Worm (Caenorhabditis elegans) whole organism, midembryonic: ENCODE measurements around the gene R151.10.

Experiments
- T22C8.4 ChIP-seq: fragments of 200-800 bp; sonication (Bioruptor generic); IDR thresholded peaks from 2 replicates; pipeline ENCODE4 v1.3.6; 2022; ENCODE audit warnings: missing genetic modification characterization, missing compliant biosample characterization
- cog-1 ChIP-seq: sonication (generic microtip); optimal IDR thresholded peaks from 2 replicates; lab custom pipeline; 2016; ENCODE audit warnings: missing genetic modification characterization, missing compliant biosample characterization
- flt-1 ChIP-seq: fragments of 200-800 bp; sonication (Bioruptor generic); IDR thresholded peaks from 2 replicates; pipeline ENCODE4 v1.3.6; 2022; ENCODE audit warnings: missing genetic modification characterization, missing compliant biosample characterization
- klf-2 ChIP-seq: fragments of 200-800 bp; sonication (Bioruptor generic); conservative IDR thresholded peaks from 2 replicates; pipeline ENCODE4 v1.3.6; 2022; ENCODE audit warnings: missing genetic modification reagents, missing genetic modification characterization, missing compliant biosample characterization
- med-1 ChIP-seq: sonication (generic microtip); optimal IDR thresholded peaks from 2 replicates; lab custom pipeline; 2017; ENCODE audit warnings: missing genetic modification characterization, mild to moderate bottlenecking, missing compliant biosample characterization, antibody characterized with exemption, missing genetic modification reagents; ENCODE audit not compliant: insufficient read depth
- ref-1 ChIP-seq: fragments of 200-800 bp; sonication (Bioruptor generic); conservative IDR thresholded peaks from 2 replicates; pipeline ENCODE4 v1.3.6; 2022; ENCODE audit warnings: missing genetic modification reagents, missing genetic modification characterization, missing compliant biosample characterization
- tab-1 ChIP-seq: fragments of 200-800 bp; sonication (Bioruptor generic); IDR thresholded peaks from 2 replicates; pipeline ENCODE4 v1.3.6; 2022; ENCODE audit warnings: missing genetic modification characterization, missing compliant biosample characterization
- ztf-23 ChIP-seq: fragments of 200-800 bp; sonication (Bioruptor generic); IDR thresholded peaks from 2 replicates; pipeline ENCODE4 v1.3.6; 2022; ENCODE audit warnings: missing genetic modification reagents, missing genetic modification characterization, missing compliant biosample characterization
- ztf-29 ChIP-seq: fragments of 200-800 bp; sonication (Bioruptor generic); IDR thresholded peaks from 2 replicates; pipeline ENCODE4 v1.3.6; 2022; ENCODE audit warnings: missing genetic modification reagents, missing genetic modification characterization, missing compliant biosample characterization

R151.10 gene

DNA sequence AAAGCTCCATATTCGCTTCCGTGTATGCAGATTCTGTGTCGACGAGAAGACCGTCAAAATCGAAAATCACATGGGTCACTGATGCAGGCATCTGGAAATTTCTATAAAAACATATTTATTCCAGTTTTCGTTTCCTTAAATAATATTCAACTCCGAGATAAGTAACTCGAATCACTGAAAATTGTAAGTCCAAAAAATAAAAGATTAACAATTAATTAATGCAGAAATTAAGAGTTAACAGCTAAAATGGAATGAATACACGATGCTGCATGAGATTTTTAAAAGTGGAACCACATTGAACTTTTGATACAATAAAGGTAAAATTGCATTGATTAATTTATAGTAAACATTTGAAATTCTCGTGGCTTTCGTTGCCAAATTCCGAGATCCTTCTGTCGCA is at the start of gene R151.10:
Gene R151.10 (minus strand): TSS at position 101 of the 400 bp plus-strand sequence.
- TF ChIP-seq cog-1 (tag; lab: Kevin White, UChicago) = no peak
- no peak for TF ChIP-seq med-1 (GFP tag; lab: Kevin White, UChicago)
- TF ChIP-seq flt-1 = no peak
- no peak for TF ChIP-seq ref-1
- no peak for TF ChIP-seq tab-1 (GFP tag; lab: Robert Waterston, UW)
- no peak for TF ChIP-seq ztf-29 (GFP tag; lab: Robert Waterston, UW)
- TF ChIP-seq ztf-23 (GFP tag; lab: Robert Waterston, UW) = no peak
- no peak for TF ChIP-seq T22C8.4 (GFP tag; lab: Robert Waterston, UW)
- no peak for TF ChIP-seq klf-2

DNA sequence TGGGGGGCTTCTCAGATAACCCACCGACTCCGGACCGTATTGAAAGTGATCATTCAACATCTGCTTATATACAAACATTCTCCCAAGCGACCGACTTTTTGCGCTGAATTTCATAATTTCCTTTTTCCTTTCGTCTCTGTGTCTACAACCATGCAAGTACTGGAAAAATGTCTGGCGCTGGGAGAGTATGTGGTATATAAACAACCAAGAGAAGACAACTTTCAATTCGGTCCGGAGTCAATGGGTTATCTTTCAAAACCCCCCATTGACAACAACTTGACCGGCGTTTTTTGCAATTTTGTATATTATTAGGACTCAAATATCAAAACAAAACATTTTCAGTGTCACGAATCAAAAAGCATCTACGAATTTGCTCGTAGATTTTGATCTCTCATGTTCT is 47.8 kb upstream of the R151.10 start:
- TF ChIP-seq cog-1 (tag; lab: Kevin White, UChicago) (no peak), ztf-29 (GFP tag; lab: Robert Waterston, UW) (no peak), tab-1 (GFP tag; lab: Robert Waterston, UW) (no peak), ztf-23 (GFP tag; lab: Robert Waterston, UW) (no peak), flt-1 (no peak), med-1 (GFP tag; lab: Kevin White, UChicago) (no peak), T22C8.4 (GFP tag; lab: Robert Waterston, UW) (no peak), klf-2 (no peak), ref-1 (no peak)

DNA sequence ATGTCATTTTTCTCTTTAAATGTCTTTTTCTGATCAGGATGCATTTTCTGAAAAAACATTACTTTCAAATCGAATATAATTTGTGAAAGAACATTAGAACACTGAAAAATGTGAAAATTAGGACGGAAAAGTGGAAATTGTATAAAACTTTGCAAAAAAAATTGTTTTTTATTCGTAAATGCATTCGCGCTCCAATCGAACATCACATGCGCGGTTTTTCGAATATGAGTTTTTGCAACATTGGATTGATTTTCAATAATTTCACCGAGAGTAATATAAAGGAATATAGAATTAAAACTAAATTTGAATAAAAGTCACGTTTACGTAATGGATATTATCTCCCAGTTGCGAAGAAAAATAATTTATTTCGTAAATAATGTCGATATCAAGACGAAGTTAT is 46.5 kb upstream of the R151.10 start, which contains the start of the genes spot-1 and B0361.11:
Gene spot-1 (minus strand): TSS at position 47 of the 400 bp plus-strand sequence.
Gene B0361.11 (plus strand): TSS at position 372 of the 400 bp plus-strand sequence.
- TF ChIP-seq ref-1 (no peak), ztf-23 (GFP tag; lab: Robert Waterston, UW) (no peak)

DNA sequence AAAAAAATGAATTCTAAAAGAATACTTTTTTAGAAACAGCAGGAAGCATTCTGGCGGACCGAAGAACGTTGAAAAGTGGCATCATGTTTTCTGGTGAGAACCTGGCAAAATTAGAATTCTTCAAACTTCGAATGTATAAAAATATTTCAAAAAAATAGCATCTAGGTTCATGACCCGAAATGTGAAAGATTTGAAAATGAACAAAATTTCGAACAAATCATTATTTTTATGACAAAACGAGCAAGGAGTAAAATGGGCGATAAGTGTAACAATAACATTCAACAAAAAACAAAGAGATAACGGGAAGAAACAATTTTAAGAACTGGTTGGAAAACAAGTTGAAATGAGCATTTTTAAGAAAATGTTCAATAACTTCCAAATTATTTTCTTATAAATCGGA is 44.6 kb upstream of the R151.10 start, which contains the start of gene psd-1:
Gene psd-1 (minus strand): TSS at position 101 of the 400 bp plus-strand sequence.
- no peak for TF ChIP-seq klf-2
- no peak for TF ChIP-seq med-1 (GFP tag; lab: Kevin White, UChicago)
- no peak for TF ChIP-seq ztf-29 (GFP tag; lab: Robert Waterston, UW)
- TF ChIP-seq T22C8.4 (GFP tag; lab: Robert Waterston, UW) = no peak
- no peak for TF ChIP-seq ztf-23 (GFP tag; lab: Robert Waterston, UW)
- TF ChIP-seq tab-1 (GFP tag; lab: Robert Waterston, UW) = no peak
- no peak for TF ChIP-seq cog-1 (tag; lab: Kevin White, UChicago)
- TF ChIP-seq flt-1 = no peak
- no peak for TF ChIP-seq ref-1

DNA sequence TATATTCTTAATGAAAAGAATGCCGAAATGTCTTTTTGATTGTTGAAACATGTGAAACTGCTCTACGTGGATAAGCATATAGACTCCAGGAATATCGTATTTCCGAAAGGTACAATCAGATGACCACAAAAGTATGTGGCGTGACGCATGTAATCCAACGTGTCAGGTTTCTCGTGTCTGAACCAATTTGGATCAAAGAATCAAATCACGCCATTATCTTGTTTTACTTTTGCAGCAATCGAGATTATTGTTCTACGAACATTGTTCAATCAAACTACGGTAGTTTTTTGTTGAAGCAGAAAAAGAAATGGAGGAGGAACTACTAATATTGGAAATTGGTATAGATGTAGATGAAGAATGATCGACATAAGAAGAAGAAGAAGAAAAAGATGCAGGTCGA is 43.0 kb upstream of the R151.10 start:
- TF ChIP-seq ztf-29 (GFP tag; lab: Robert Waterston, UW) (no peak), med-1 (GFP tag; lab: Kevin White, UChicago) (no peak), T22C8.4 (GFP tag; lab: Robert Waterston, UW) (no peak), cog-1 (tag; lab: Kevin White, UChicago) (no peak), ztf-23 (GFP tag; lab: Robert Waterston, UW) (no peak), ref-1 (no peak), flt-1 (no peak), tab-1 (GFP tag; lab: Robert Waterston, UW) (no peak), klf-2 (no peak)

DNA sequence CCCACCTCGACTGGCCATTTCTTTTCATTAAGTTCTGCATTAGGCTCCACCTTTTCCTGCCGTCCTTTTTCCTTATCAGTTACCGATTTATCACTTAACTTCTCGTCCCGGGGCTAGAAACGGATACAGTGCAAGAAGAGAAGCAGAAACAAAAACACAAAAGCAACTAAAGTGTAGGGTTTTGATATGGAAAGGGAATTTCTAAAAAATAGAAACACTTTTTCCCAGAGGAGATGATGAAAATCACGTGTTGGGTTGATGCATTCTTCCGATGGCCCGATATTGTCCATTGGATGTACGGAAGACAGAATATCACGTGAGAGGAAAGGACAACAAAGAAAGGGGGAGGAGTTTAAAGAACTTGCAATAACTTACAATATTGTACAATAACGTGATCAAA is 42.1 kb upstream of the R151.10 start:
- TF ChIP-seq ref-1 = no peak
- no peak for TF ChIP-seq flt-1
- no peak for TF ChIP-seq cog-1 (tag; lab: Kevin White, UChicago)
- no peak for TF ChIP-seq T22C8.4 (GFP tag; lab: Robert Waterston, UW)
- no peak for TF ChIP-seq tab-1 (GFP tag; lab: Robert Waterston, UW)
- no peak for TF ChIP-seq med-1 (GFP tag; lab: Kevin White, UChicago)
- TF ChIP-seq ztf-29 (GFP tag; lab: Robert Waterston, UW) = no peak
- TF ChIP-seq klf-2 = no peak
- TF ChIP-seq ztf-23 (GFP tag; lab: Robert Waterston, UW) = no peak

- TF ChIP-seq cog-1 (tag; lab: Kevin White, UChicago) (peak; percentile 15), ztf-29 (GFP tag; lab: Robert Waterston, UW) (no peak), flt-1 (0 out of 2 replicates have a peak, but pooled peaks have one; percentile 46)
Measured at ce11 chrIII:7272088-7272487, 41.3 kb upstream of the R151.10 start.

DNA sequence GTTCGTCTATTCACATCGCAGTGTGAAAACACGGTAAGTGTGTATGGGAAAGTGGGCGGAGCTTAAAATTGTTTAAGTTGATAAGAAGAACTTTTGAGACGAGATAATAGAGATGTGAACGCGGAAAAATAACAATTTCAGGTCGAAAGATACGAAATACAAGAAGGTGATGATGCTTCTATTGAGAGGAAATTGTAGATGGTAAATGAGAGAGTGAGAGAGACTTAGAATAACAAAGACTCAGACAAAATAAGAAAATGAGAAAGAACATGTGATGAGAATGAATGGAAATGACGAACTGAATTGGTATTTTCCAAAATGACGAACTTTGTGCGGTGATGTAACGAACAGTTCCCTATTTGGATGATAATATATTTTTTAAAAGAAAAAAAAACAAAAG is 40.3 kb upstream of the R151.10 start:
- TF ChIP-seq cog-1 (tag; lab: Kevin White, UChicago) = no peak
- TF ChIP-seq flt-1 = no peak
- no peak for TF ChIP-seq ref-1
- no peak for TF ChIP-seq T22C8.4 (GFP tag; lab: Robert Waterston, UW)
- no peak for TF ChIP-seq klf-2
- no peak for TF ChIP-seq ztf-29 (GFP tag; lab: Robert Waterston, UW)
- TF ChIP-seq tab-1 (GFP tag; lab: Robert Waterston, UW) = no peak
- TF ChIP-seq med-1 (GFP tag; lab: Kevin White, UChicago) = no peak
- no peak for TF ChIP-seq ztf-23 (GFP tag; lab: Robert Waterston, UW)

- TF ChIP-seq cog-1 (tag; lab: Kevin White, UChicago) = no peak
- no peak for TF ChIP-seq flt-1
- TF ChIP-seq ztf-23 (GFP tag; lab: Robert Waterston, UW) = no peak
- no peak for TF ChIP-seq T22C8.4 (GFP tag; lab: Robert Waterston, UW)
- no peak for TF ChIP-seq ref-1
- no peak for TF ChIP-seq klf-2
Measured at ce11 chrIII:7263028-7263427, 32.3 kb upstream of the R151.10 start.

DNA sequence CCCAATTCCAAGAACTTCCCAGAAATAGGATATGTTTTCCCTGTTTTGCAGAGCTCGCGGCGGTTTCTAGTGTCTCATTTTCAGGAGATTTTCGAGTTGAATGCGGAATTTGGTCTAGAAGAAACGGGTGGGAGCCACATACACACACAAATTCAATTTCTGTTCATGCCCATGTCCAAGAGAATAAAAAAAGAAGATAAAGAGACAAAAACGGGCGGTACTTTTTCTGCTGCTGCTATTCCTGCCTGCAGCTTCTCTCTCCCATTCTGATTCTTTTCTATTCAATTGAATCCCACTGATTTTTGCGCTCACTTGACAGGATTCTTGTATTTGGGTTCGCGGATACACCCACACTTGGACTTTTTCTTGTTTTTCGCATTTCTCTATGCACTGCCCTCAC is 31.9 kb upstream of the R151.10 start:
- TF ChIP-seq tab-1 (GFP tag; lab: Robert Waterston, UW) = no peak
- TF ChIP-seq klf-2 = no peak
- TF ChIP-seq T22C8.4 (GFP tag; lab: Robert Waterston, UW) = no peak
- TF ChIP-seq ref-1 = no peak
- TF ChIP-seq flt-1 = no peak
- no peak for TF ChIP-seq ztf-29 (GFP tag; lab: Robert Waterston, UW)
- no peak for TF ChIP-seq ztf-23 (GFP tag; lab: Robert Waterston, UW)
- no peak for TF ChIP-seq med-1 (GFP tag; lab: Kevin White, UChicago)
- no peak for TF ChIP-seq cog-1 (tag; lab: Kevin White, UChicago)
